Worm (Caenorhabditis elegans): ENCODE results near the gene C52G5.3.

The C52G5.3 gene

ce11 chrX:12873688-12874364, 27.9 kb upstream of the C52G5.3 start (continued):
- TF ChIP-seq Y116A8C.19 (tag; optimal IDR thresholded peaks at IDR 0.05; ENCODE audit: borderline replicate concordance) (no peak), nhr-77 (tag; optimal IDR thresholded peaks at IDR 0.05) (peak; percentile 15), nhr-237 (tag; optimal IDR thresholded peaks at IDR 0.05) (no peak), lin-13 (GFP tag; optimal IDR thresholded peaks at IDR 0.05) (no peak), fos-1 (tag; optimal IDR thresholded peaks at IDR 0.05) (no peak), tbx-2 (tag; optimal IDR thresholded peaks at IDR 0.05) (peak; percentile 38), hlh-4 (tag; optimal IDR thresholded peaks at IDR 0.05) (no peak), hpl-2 (GFP tag; optimal IDR thresholded peaks at IDR 0.05) (no peak), lsy-2 (tag; optimal IDR thresholded peaks at IDR 0.05) (peak; percentile 44 to 49), blmp-1 (tag; optimal IDR thresholded peaks at IDR 0.05) (no peak), nhr-20 (tag; optimal IDR thresholded peaks at IDR 0.05) (peak; percentile 58), jun-1 (tag; optimal IDR thresholded peaks at IDR 0.05) (no peak), mep-1 (tag; optimal IDR thresholded peaks at IDR 0.05) (peak; percentile 4), rnt-1 (tag; optimal IDR thresholded peaks at IDR 0.05) (peak; percentile 87), alr-1 (tag; optimal IDR thresholded peaks at IDR 0.05; ENCODE audit: borderline replicate concordance) (no peak), efl-1 (optimal IDR thresholded peaks at IDR 0.05) (peak in 1 of 2 experiments; percentile 2), efl-1 (GFP tag; optimal IDR thresholded peaks at IDR 0.05 in 1 of 2) (no peak), vab-15 (tag; optimal IDR thresholded peaks at IDR 0.05) (no peak), elt-2 (tag; optimal IDR thresholded peaks at IDR 0.05) (peak; percentile 70), ets-5 (GFP tag; IDR thresholded peaks at IDR 0.05) (no peak), tlp-1 (tag; optimal IDR thresholded peaks at IDR 0.05) (no peak), fkh-4 (tag; optimal IDR thresholded peaks at IDR 0.05; ENCODE audit: borderline replicate concordance) (no peak), lin-39 (tag; optimal IDR thresholded peaks at IDR 0.05) (peak; percentile 44), nhr-85 (tag) (peak; percentile 59), nhr-84 (tag; optimal IDR thresholded peaks at IDR 0.05) (no peak), elt-3 (tag; optimal IDR thresholded peaks at IDR 0.05) (no peak), ceh-88 (GFP tag; IDR thresholded peaks at IDR 0.05) (no peak), nhr-19 (GFP tag; conservative IDR thresholded peaks at IDR 0.05) (peak; percentile 76), swsn-7 (tag; optimal IDR thresholded peaks at IDR 0.05) (peak; percentile 32), irx-1 (tag; optimal IDR thresholded peaks at IDR 0.05) (peak; percentile 16), grh-1 (GFP tag; IDR thresholded peaks at IDR 0.05) (no peak), nhr-71 (tag; optimal IDR thresholded peaks at IDR 0.05) (peak; percentile 93), mdl-1 (tag; optimal IDR thresholded peaks at IDR 0.05) (no peak), ces-1 (GFP tag; optimal IDR thresholded peaks at IDR 0.05) (no peak), C04F5.9 (tag; optimal IDR thresholded peaks at IDR 0.05) (no peak), xbp-1 (tag; optimal IDR thresholded peaks at IDR 0.05) (peak; percentile 36)

- TF ChIP-seq nhr-20 (tag; optimal IDR thresholded peaks at IDR 0.05) (peak; percentile 97), egl-27 (tag; optimal IDR thresholded peaks at IDR 0.05) (peak; percentile 39 to 88), F16B12.6 (tag; optimal IDR thresholded peaks at IDR 0.05) (no peak), swsn-7 (tag; optimal IDR thresholded peaks at IDR 0.05) (peak; percentile 75), Y116A8C.19 (tag; optimal IDR thresholded peaks at IDR 0.05; ENCODE audit: borderline replicate concordance) (no peak), nhr-71 (tag; optimal IDR thresholded peaks at IDR 0.05) (peak; percentile 98), tbx-2 (tag; optimal IDR thresholded peaks at IDR 0.05) (peak; percentile 90), nhr-76 (tag; optimal IDR thresholded peaks at IDR 0.05) (no peak), unc-98 (GFP tag; IDR thresholded peaks at IDR 0.05) (no peak), irx-1 (tag; optimal IDR thresholded peaks at IDR 0.05) (peak; percentile 18), nhr-47 (tag; optimal IDR thresholded peaks at IDR 0.05) (peak; percentile 82), ets-5 (GFP tag; IDR thresholded peaks at IDR 0.05) (no peak), mdl-1 (tag; optimal IDR thresholded peaks at IDR 0.05) (peak; percentile 87 to 100), sox-4 (tag; optimal IDR thresholded peaks at IDR 0.05) (no peak), C04F5.9 (tag; optimal IDR thresholded peaks at IDR 0.05) (no peak), nhr-90 (tag; optimal IDR thresholded peaks at IDR 0.05; ENCODE audit: poor library complexity) (peak; percentile 95), grh-1 (GFP tag; IDR thresholded peaks at IDR 0.05) (peak; percentile 70), xbp-1 (tag; optimal IDR thresholded peaks at IDR 0.05) (peak; percentile 77), ceh-8 (GFP tag; optimal IDR thresholded peaks at IDR 0.05) (no peak), nhr-19 (GFP tag; conservative IDR thresholded peaks at IDR 0.05) (peak; percentile 91), lir-3 (tag; optimal IDR thresholded peaks at IDR 0.05; ENCODE audit: poor library complexity) (peak; percentile 54), lsy-2 (tag; optimal IDR thresholded peaks at IDR 0.05) (peak; percentile 69 to 80), snu-23 (GFP tag; optimal IDR thresholded peaks at IDR 0.05) (peak; percentile 87), nhr-77 (tag; optimal IDR thresholded peaks at IDR 0.05) (peak; percentile 74), elt-2 (tag; optimal IDR thresholded peaks at IDR 0.05) (peak; percentile 100), nhr-84 (tag; optimal IDR thresholded peaks at IDR 0.05) (no peak), rnt-1 (tag; optimal IDR thresholded peaks at IDR 0.05) (peak; percentile 89), lin-15B (tag; optimal IDR thresholded peaks at IDR 0.05) (no peak)
Measured at ce11 chrX:12872022-12872888, 26.3 kb upstream of the C52G5.3 start.

Data from whole organism, L1 larva.